Fruit fly (Drosophila melanogaster) whole organism, wandering third instar larva: ENCODE results near the gene CG11927.
A peak's percentile ranks its signal among the peaks of the same experiment; 100 is the strongest.

Experiments used
- Abd-B ChIP-seq: fragments of >200 bp; optimal IDR thresholded peaks from 2 replicates; lab custom pipeline; 2017; ENCODE audit warnings: missing biosample characterization, missing genetic modification characterization
- Hnf4 ChIP-seq: fragments of 200-800 bp; sonication (Bioruptor generic); optimal IDR thresholded peaks from 2 replicates; lab custom pipeline; 2016; ENCODE audit warnings: missing biosample characterization, mild to moderate bottlenecking, missing genetic modification characterization

dm6 chr2L:4883023-4883392 is 35.4 kb downstream of the CG11927 start, which contains the start of the genes Cf2 and CG3008:
- peak; percentile 26 for TF ChIP-seq Hnf4 (GFP tag; lab: Kevin White, UChicago)
- TF ChIP-seq Abd-B (GFP tag; lab: Kevin White, UChicago) = no peak
